Worm (Caenorhabditis elegans): ENCODE data around the gene gar-2.

DNA sequence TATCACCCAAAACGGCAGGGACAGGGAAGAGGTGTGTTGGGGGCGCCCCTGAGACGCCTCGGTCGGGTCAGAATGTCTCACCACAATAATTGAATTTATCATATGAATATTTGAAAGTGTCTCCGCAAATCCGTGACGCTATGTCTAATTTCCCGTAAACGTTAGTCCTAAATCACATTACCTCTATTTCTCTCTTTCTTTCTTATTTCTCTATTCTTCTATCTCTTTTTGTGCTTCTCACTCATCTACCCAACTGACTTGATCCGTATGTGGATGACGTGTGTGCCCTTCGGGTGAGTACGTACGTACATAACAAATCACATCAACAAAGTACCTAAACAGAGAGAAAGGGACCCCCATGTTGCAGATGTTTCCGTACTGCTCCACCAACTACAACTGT, 8.2 kb downstream of the gar-2 start:
- TF ChIP-seq tbx-2 (tag; optimal IDR thresholded peaks at IDR 0.05) (no peak), nhr-237 (tag; optimal IDR thresholded peaks at IDR 0.05) (no peak), jun-1 (tag; optimal IDR thresholded peaks at IDR 0.05) (no peak), aly-2 (tag; optimal IDR thresholded peaks at IDR 0.05) (no peak), egl-27 (tag; optimal IDR thresholded peaks at IDR 0.05) (no peak), nhr-84 (tag; optimal IDR thresholded peaks at IDR 0.05) (no peak), lsy-2 (tag; optimal IDR thresholded peaks at IDR 0.05) (peak in 1 of 2 experiments; percentile 5), nhr-12 (tag; optimal IDR thresholded peaks at IDR 0.05) (no peak)
